Fruit fly (Drosophila melanogaster) whole organism, pupa: Measurements from ENCODE around the gene dally.
A peak's percentile ranks its signal among the peaks of the same experiment; 100 is the strongest.

ENCODE experiments used
- CG10348 ChIP-seq: fragments of 200-800 bp; sonication (Bioruptor generic); IDR thresholded peaks from 2 replicates; pipeline ENCODE4 v1.3.6; 2022; ENCODE audit warnings: missing biosample characterization, missing genetic modification characterization
- CG12605 ChIP-seq: fragments of 200-800 bp; sonication (Bioruptor generic); IDR thresholded peaks from 2 replicates; pipeline ENCODE4 v1.3.6; 2022; ENCODE audit warnings: missing biosample characterization, missing genetic modification characterization
- CG13204 ChIP-seq: fragments of 200-800 bp; sonication (Bioruptor generic); optimal IDR thresholded peaks from 2 replicates; lab custom pipeline; 2018; ENCODE audit warnings: missing biosample characterization, mild to moderate bottlenecking, missing genetic modification characterization, moderate library complexity
- CG14655 ChIP-seq: fragments of 200-800 bp; sonication (Bioruptor generic); optimal IDR thresholded peaks from 3 replicates; lab custom pipeline; 2017; ENCODE audit warnings: mild to moderate bottlenecking, missing biosample characterization, missing genetic modification reagents, missing genetic modification characterization
- CG15710 ChIP-seq: fragments of 200-800 bp; sonication (Bioruptor generic); optimal IDR thresholded peaks from 2 replicates; lab custom pipeline; 2018; ENCODE audit warnings: missing biosample characterization, mild to moderate bottlenecking, missing genetic modification characterization, moderate library complexity
- CG17806 ChIP-seq: fragments of 200-800 bp; sonication (Bioruptor generic); optimal IDR thresholded peaks from 2 replicates; lab custom pipeline; 2018; ENCODE audit warnings: missing biosample characterization, mild to moderate bottlenecking, missing genetic modification characterization, moderate library complexity
- CG32121 ChIP-seq: fragments of 200-800 bp; sonication (Bioruptor generic); IDR thresholded peaks from 2 replicates; pipeline ENCODE4 v1.3.6; 2022; ENCODE audit warnings: missing biosample characterization, missing genetic modification characterization
- CG34367 ChIP-seq: fragments of 200-800 bp; sonication (Bioruptor generic); optimal IDR thresholded peaks from 2 replicates; lab custom pipeline; 2018; ENCODE audit warnings: missing biosample characterization, mild to moderate bottlenecking, missing genetic modification characterization
- CG4496 ChIP-seq: fragments of 200-800 bp; sonication (Bioruptor generic); IDR thresholded peaks from 3 replicates; pipeline ENCODE4 v1.3.6; 2022; ENCODE audit warnings: missing biosample characterization, missing genetic modification characterization
- CG8159 ChIP-seq: fragments of 200-800 bp; sonication (Bioruptor generic); optimal IDR thresholded peaks from 3 replicates; lab custom pipeline; 2018; ENCODE audit warnings: missing biosample characterization, mild to moderate bottlenecking, missing genetic modification characterization, moderate library complexity
- CG8301 ChIP-seq: fragments of 200-800 bp; sonication (Bioruptor generic); optimal IDR thresholded peaks from 2 replicates; lab custom pipeline; 2018; ENCODE audit warnings: missing biosample characterization, mild to moderate bottlenecking, missing genetic modification characterization
- CG9948 ChIP-seq: fragments of 200-800 bp; sonication (Bioruptor generic); optimal IDR thresholded peaks from 2 replicates; lab custom pipeline; 2018; ENCODE audit warnings: missing biosample characterization, mild to moderate bottlenecking, missing genetic modification characterization, moderate library complexity
- D1 ChIP-seq: fragments of 200-800 bp; sonication (Bioruptor generic); optimal IDR thresholded peaks from 2 replicates; lab custom pipeline; 2018; ENCODE audit warnings: missing biosample characterization, mild to moderate bottlenecking, missing genetic modification characterization, moderate library complexity
- EcR ChIP-seq: fragments of 200-800 bp; sonication (Bioruptor generic); optimal IDR thresholded peaks from 3 replicates; lab custom pipeline; 2019; ENCODE audit warnings: missing biosample characterization, missing genetic modification characterization, mild to moderate bottlenecking, moderate library complexity, missing genetic modification reagents
- Ets98B ChIP-seq: fragments of 200-800 bp; sonication (Bioruptor generic); IDR thresholded peaks from 2 replicates; pipeline ENCODE4 v1.3.6; 2022; ENCODE audit warnings: missing biosample characterization, missing genetic modification characterization
- Pif1A ChIP-seq: fragments of 200-800 bp; sonication (Bioruptor generic); optimal IDR thresholded peaks from 3 replicates; lab custom pipeline; 2016; ENCODE audit warnings: missing biosample characterization, missing genetic modification characterization
- Pif1B ChIP-seq: fragments of 200-800 bp; sonication (Bioruptor generic); optimal IDR thresholded peaks from 3 replicates; lab custom pipeline; 2016; ENCODE audit warnings: missing biosample characterization, missing genetic modification characterization
- Snoo ChIP-seq: fragments of 200-800 bp; sonication (Bioruptor generic); optimal IDR thresholded peaks from 3 replicates; lab custom pipeline; 2017; ENCODE audit warnings: missing biosample characterization, mild to moderate bottlenecking, missing genetic modification characterization, inconsistent platforms
- fd96Ca ChIP-seq: fragments of 200-800 bp; sonication (Bioruptor generic); IDR thresholded peaks from 3 replicates; pipeline ENCODE4 v1.3.6; 2022; ENCODE audit warnings: missing biosample characterization, missing genetic modification characterization
- gl ChIP-seq: fragments of 200-800 bp; sonication (Bioruptor generic); optimal IDR thresholded peaks from 2 replicates; lab custom pipeline; 2018; ENCODE audit warnings: missing biosample characterization, mild to moderate bottlenecking, missing genetic modification characterization
- rn ChIP-seq: fragments of 200-800 bp; sonication (Bioruptor generic); IDR thresholded peaks from 2 replicates; pipeline ENCODE4 v1.3.6; 2022; ENCODE audit warnings: missing biosample characterization, missing genetic modification characterization

Gene dally

DNA sequence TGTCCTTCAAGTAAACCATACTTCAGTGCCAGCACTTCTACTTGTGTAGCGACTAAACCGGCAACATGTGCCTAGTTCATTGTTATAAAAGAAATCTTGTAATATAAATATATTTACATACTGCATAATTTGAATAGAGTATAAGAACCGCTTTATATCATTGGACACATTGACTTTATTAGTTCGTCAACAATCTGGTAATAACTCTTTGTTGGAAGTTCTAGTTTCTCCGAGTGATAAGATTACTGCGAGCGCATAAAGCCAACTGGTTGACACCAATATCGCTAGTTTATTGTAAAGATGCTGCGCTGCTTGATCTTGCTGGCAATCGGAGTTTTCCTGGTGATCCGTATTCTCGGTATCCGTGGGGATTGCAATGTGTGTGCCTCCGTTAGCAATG is 19.1 kb upstream of the dally start, which contains the start of gene CG13308:
Gene CG13308 (plus strand): TSS at position 301 of the 400 bp plus-strand sequence.
- no peak for TF ChIP-seq CG12605 (GFP tag; lab: Robert Waterston, UW)
- TF ChIP-seq CG13204, result no peak
- TF ChIP-seq CG34367 (tag; lab: Kevin White, UChicago), result no peak
- no peak for TF ChIP-seq D1
- TF ChIP-seq rn (GFP tag; lab: Robert Waterston, UW), result no peak
- no peak for TF ChIP-seq EcR (GFP tag; lab: Kevin White, UChicago)
- no peak for TF ChIP-seq CG32121 (GFP tag; lab: Robert Waterston, UW)
- TF ChIP-seq CG9948 (tag; lab: Kevin White, UChicago), result no peak
- TF ChIP-seq gl, result no peak
- TF ChIP-seq CG8301 (tag; lab: Kevin White, UChicago), result no peak
- TF ChIP-seq CG14655, result no peak
- no peak for TF ChIP-seq Ets98B (GFP tag; lab: Robert Waterston, UW)
- TF ChIP-seq CG10348 (GFP tag; lab: Robert Waterston, UW), result no peak
- TF ChIP-seq CG15710 (tag; lab: Kevin White, UChicago), result no peak
- TF ChIP-seq Pif1B (GFP tag; lab: Kevin White, UChicago), result no peak
- TF ChIP-seq CG4496 (GFP tag; lab: Robert Waterston, UW), result no peak
- no peak for TF ChIP-seq Snoo (tag; lab: Kevin White, UChicago)
- TF ChIP-seq CG17806 (tag; lab: Kevin White, UChicago), result no peak
- TF ChIP-seq Pif1A (GFP tag; lab: Kevin White, UChicago), result no peak
- TF ChIP-seq fd96Ca (GFP tag; lab: Robert Waterston, UW), result no peak

DNA sequence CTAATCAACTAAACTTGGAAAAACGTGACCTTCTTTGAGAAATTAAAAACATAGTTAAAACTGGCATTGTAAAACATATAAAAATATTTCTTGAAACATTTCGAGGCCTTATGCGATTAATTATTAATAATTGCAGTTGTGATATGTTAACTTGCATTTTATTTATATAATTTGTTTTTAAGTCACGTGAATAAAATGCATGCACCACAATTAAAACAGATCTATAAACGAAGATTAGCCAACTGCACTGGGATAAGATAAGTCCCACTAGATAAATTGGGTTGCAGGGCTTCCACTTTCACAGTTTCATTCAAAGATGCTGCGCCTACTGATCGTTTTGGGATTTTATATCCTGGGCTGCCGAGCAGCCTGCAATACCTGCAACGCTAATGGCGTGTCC is 17.2 kb upstream of the dally start, which contains the start of gene CG13309:
Gene CG13309 (plus strand): TSS at position 301 of the 400 bp plus-strand sequence.
- TF ChIP-seq CG14655, result no peak
- no peak for TF ChIP-seq CG12605 (GFP tag; lab: Robert Waterston, UW)
- no peak for TF ChIP-seq Pif1A (GFP tag; lab: Kevin White, UChicago)
- TF ChIP-seq EcR (GFP tag; lab: Kevin White, UChicago), result no peak
- TF ChIP-seq CG13204, result no peak
- no peak for TF ChIP-seq rn (GFP tag; lab: Robert Waterston, UW)
- TF ChIP-seq CG8159 (tag; lab: Kevin White, UChicago), result no peak
- no peak for TF ChIP-seq fd96Ca (GFP tag; lab: Robert Waterston, UW)
- no peak for TF ChIP-seq CG34367 (tag; lab: Kevin White, UChicago)
- no peak for TF ChIP-seq D1
- TF ChIP-seq gl, result no peak
- TF ChIP-seq Pif1B (GFP tag; lab: Kevin White, UChicago), result no peak
- TF ChIP-seq CG9948 (tag; lab: Kevin White, UChicago), result no peak
- TF ChIP-seq CG15710 (tag; lab: Kevin White, UChicago), result no peak
- TF ChIP-seq CG10348 (GFP tag; lab: Robert Waterston, UW), result no peak
- no peak for TF ChIP-seq CG32121 (GFP tag; lab: Robert Waterston, UW)
- no peak for TF ChIP-seq CG8301 (tag; lab: Kevin White, UChicago)
- TF ChIP-seq Ets98B (GFP tag; lab: Robert Waterston, UW), result no peak
- no peak for TF ChIP-seq Snoo (tag; lab: Kevin White, UChicago)
- no peak for TF ChIP-seq CG17806 (tag; lab: Kevin White, UChicago)
- TF ChIP-seq, all 21 proteins: peak for 0

DNA sequence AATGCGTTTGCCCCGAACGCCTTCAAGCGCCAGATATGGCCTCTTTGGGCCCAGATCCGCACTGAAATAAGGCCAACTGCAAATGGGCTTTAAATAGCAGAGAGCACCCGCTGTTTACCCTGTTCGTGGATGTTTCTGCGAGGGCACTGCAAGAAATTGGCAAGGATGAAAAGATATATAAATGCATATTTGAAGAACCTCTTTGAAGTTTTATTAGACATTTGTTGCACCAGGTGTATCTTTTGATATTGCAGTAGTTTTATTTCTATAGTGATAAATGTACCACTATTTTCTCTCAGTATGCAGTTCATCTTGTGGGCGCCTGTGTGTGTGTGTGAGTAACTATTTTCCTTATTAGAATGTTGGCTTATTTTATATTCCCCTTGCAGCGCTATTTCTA is 13.8 kb upstream of the dally start:
- peak; percentile 48 for TF ChIP-seq CG15710 (tag; lab: Kevin White, UChicago)
- peak; percentile 48 for TF ChIP-seq CG8159 (tag; lab: Kevin White, UChicago)
- no peak for TF ChIP-seq CG10348 (GFP tag; lab: Robert Waterston, UW)
- peak; percentile 79 for TF ChIP-seq CG12605 (GFP tag; lab: Robert Waterston, UW)
- peak; percentile 86 for TF ChIP-seq fd96Ca (GFP tag; lab: Robert Waterston, UW)
- TF ChIP-seq CG8301 (tag; lab: Kevin White, UChicago), result peak; percentile 62
- no peak for TF ChIP-seq D1
- TF ChIP-seq Ets98B (GFP tag; lab: Robert Waterston, UW), result peak; percentile 80
- no peak for TF ChIP-seq CG34367 (tag; lab: Kevin White, UChicago)
- peak; percentile 70 for TF ChIP-seq Pif1A (GFP tag; lab: Kevin White, UChicago)
- peak; percentile 30 for TF ChIP-seq CG13204
- peak; percentile 75 for TF ChIP-seq CG32121 (GFP tag; lab: Robert Waterston, UW)
- peak; percentile 33 for TF ChIP-seq Pif1B (GFP tag; lab: Kevin White, UChicago)
- peak; percentile 90 for TF ChIP-seq CG4496 (GFP tag; lab: Robert Waterston, UW)
- peak; percentile 18 for TF ChIP-seq gl
- no peak for TF ChIP-seq EcR (GFP tag; lab: Kevin White, UChicago)
- TF ChIP-seq CG17806 (tag; lab: Kevin White, UChicago), result no peak
- TF ChIP-seq rn (GFP tag; lab: Robert Waterston, UW), result peak; percentile 45; the same call in 1 of the 2 replicates
- TF ChIP-seq CG14655, result peak; percentile 62
- TF ChIP-seq Snoo (tag; lab: Kevin White, UChicago), result no peak
- TF ChIP-seq CG9948 (tag; lab: Kevin White, UChicago), result peak; percentile 44

DNA sequence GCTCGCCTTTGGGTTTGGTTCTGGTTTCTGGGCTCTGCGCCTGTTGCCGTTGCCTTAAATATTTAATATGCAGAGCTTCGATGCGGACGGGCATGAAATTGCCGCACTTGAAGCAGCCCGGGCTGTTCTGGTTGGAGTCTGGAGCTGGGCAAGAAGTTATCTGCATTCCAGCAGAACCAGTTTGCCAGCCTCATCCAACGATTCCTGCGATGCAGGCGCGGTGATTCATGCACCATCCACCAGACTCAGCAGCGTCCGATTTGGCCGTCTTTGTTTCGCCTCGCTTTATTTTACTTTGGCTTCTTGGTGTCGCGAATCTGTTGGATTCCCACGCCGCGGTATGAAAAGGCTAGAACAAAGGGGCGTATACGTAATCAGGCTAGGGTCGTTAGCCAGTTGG is 7.9 kb upstream of the dally start:
- TF ChIP-seq CG9948 (tag; lab: Kevin White, UChicago), result no peak
- TF ChIP-seq EcR (GFP tag; lab: Kevin White, UChicago), result peak; percentile 67
- no peak for TF ChIP-seq CG12605 (GFP tag; lab: Robert Waterston, UW)
- TF ChIP-seq gl, result peak; percentile 4
- TF ChIP-seq Snoo (tag; lab: Kevin White, UChicago), result peak; percentile 20
- TF ChIP-seq CG15710 (tag; lab: Kevin White, UChicago), result no peak
- TF ChIP-seq Pif1A (GFP tag; lab: Kevin White, UChicago), result no peak
- no peak for TF ChIP-seq Pif1B (GFP tag; lab: Kevin White, UChicago)
- no peak for TF ChIP-seq CG32121 (GFP tag; lab: Robert Waterston, UW)
- no peak for TF ChIP-seq CG34367 (tag; lab: Kevin White, UChicago)
- no peak for TF ChIP-seq CG8301 (tag; lab: Kevin White, UChicago)
- TF ChIP-seq CG13204, result peak; percentile 38
